Fruit fly (Drosophila melanogaster) ovary, adult (tissue): Measurements from ENCODE around the gene PGRP-LE.

Experiments
- CG17801 ChIP-seq: fragments of 200-800 bp; optimal IDR thresholded peaks from 2 replicates; lab custom pipeline; 2019; ENCODE audit warnings: missing biosample characterization, mild to moderate bottlenecking, missing genetic modification characterization, moderate library complexity; ENCODE audit not compliant: partially characterized antibody

The PGRP-LE gene

dm6 chrX:15785429-15786239, 18.0 kb downstream of the PGRP-LE start, which contains the start of the genes Paf-AHalpha and mRpS30:
Paf-AHalpha (minus strand) TSS chrX:15785583.
mRpS30 (plus strand) TSS chrX:15786047.
- TF ChIP-seq CG17801 (GFP tag; lab: Kevin White, UChicago) = peak; percentile 25

dm6 chrX:15783610-15784009, 20.1 kb downstream of the PGRP-LE start, which contains the start of gene Efhc1.1:
Efhc1.1 (minus strand) TSS chrX:15783710.
- TF ChIP-seq CG17801 (GFP tag; lab: Kevin White, UChicago) = no peak

dm6 chrX:15778846-15779245, 24.8 kb downstream of the PGRP-LE start, which contains the start of gene CG43673:
CG43673 (plus strand) TSS chrX:15779146.
- TF ChIP-seq CG17801 (GFP tag; lab: Kevin White, UChicago) = no peak

- TF ChIP-seq CG17801 (GFP tag; lab: Kevin White, UChicago) = no peak
Measured at dm6 chrX:15772663-15773062, 31.0 kb downstream of the PGRP-LE start, which contains the start of gene CG43672. CG43672 (plus strand) TSS chrX:15772963.

dm6 chrX:15769457-15769856, 34.2 kb downstream of the PGRP-LE start, which contains the start of gene CG33172:
CG33172 (plus strand) TSS chrX:15769664.
- TF ChIP-seq CG17801 (GFP tag; lab: Kevin White, UChicago) = no peak

dm6 chrX:15766395-15766866, 37.2 kb downstream of the PGRP-LE start, which contains the start of gene CG8952:
CG8952 (minus strand) TSS chrX:15766445.
- no peak for TF ChIP-seq CG17801 (GFP tag; lab: Kevin White, UChicago)

dm6 chrX:15762723-15763122, 41.0 kb downstream of the PGRP-LE start, which contains the start of gene Polr3A:
Polr3A (plus strand) TSS chrX:15762956.
- no peak for TF ChIP-seq CG17801 (GFP tag; lab: Kevin White, UChicago)

dm6 chrX:15761298-15761640, 42.4 kb downstream of the PGRP-LE start:
- TF ChIP-seq CG17801 (GFP tag; lab: Kevin White, UChicago) = no peak

dm6 chrX:15760447-15761297, 43.0 kb downstream of the PGRP-LE start, which contains the start of the genes Graf and mRpL3:
Graf (minus strand) TSS chrX:15760733.
mRpL3 (plus strand) TSS chrX:15761248.
- no peak for TF ChIP-seq CG17801 (GFP tag; lab: Kevin White, UChicago)

dm6 chrX:15759752-15760446, 43.8 kb downstream of the PGRP-LE start:
- TF ChIP-seq CG17801 (GFP tag; lab: Kevin White, UChicago) = peak; percentile 1

dm6 chrX:15758692-15759240, 44.9 kb downstream of the PGRP-LE start:
- no peak for TF ChIP-seq CG17801 (GFP tag; lab: Kevin White, UChicago)

dm6 chrX:15756018-15756417, 47.7 kb downstream of the PGRP-LE start, which contains the start of gene CG8260:
CG8260 (plus strand) TSS chrX:15756318.
- TF ChIP-seq CG17801 (GFP tag; lab: Kevin White, UChicago) = no peak
